Fruit fly (Drosophila melanogaster): ENCODE data around the gene Scsalpha1.

- no peak for TF ChIP-seq hkb (optimal IDR thresholded peaks at IDR 0.05)
- no peak for TF ChIP-seq hkb (GFP tag; IDR thresholded peaks at IDR 0.05)
- TF ChIP-seq sens-2 (GFP tag; IDR thresholded peaks at IDR 0.05), result no peak
- TF ChIP-seq dm (GFP tag; optimal IDR thresholded peaks at IDR 0.05), result no peak
- no peak for TF ChIP-seq zfh2 (GFP tag; optimal IDR thresholded peaks at IDR 0.05)
- TF ChIP-seq Sry-δ (GFP tag; optimal IDR thresholded peaks at IDR 0.05), result no peak
These were observed 12.2 kb upstream of the Scsalpha1 start for dm6 chr3L:3801813-3802212.

Data from whole organism, embryonic.